Fruit fly (Drosophila melanogaster) whole organism, embryonic: Measurements from ENCODE around the gene CG15142.

Experiments used
- Abd-B ChIP-seq: fragments of 200-800 bp; sonication (Bioruptor generic); optimal IDR thresholded peaks from 2 replicates; lab custom pipeline; 2018; ENCODE audit warnings: missing biosample characterization, mild to moderate bottlenecking, missing genetic modification characterization, moderate library complexity
- B-H1 ChIP-seq: fragments of 200-800 bp; sonication (Bioruptor generic); IDR thresholded peaks from 3 replicates; pipeline ENCODE4 v1.3.6; 2022; ENCODE audit warnings: missing biosample characterization, missing genetic modification characterization
- BEAF-32 ChIP-seq: fragments of 200-800 bp; sonication (Bioruptor generic); optimal IDR thresholded peaks from 3 replicates; lab custom pipeline; 2017; ENCODE audit warnings: missing biosample characterization, missing genetic modification characterization, mild to moderate bottlenecking, moderate library complexity, missing genetic modification reagents
- BtbVII ChIP-seq: fragments of 200-800 bp; sonication (Bioruptor generic); optimal IDR thresholded peaks from 3 replicates; lab custom pipeline; 2017; ENCODE audit warnings: missing biosample characterization, mild to moderate bottlenecking, missing genetic modification characterization
- CG10274 ChIP-seq: fragments of 200-800 bp; sonication (Bioruptor generic); optimal IDR thresholded peaks from 3 replicates; lab custom pipeline; 2017; ENCODE audit warnings: missing biosample characterization, mild to moderate bottlenecking, missing genetic modification characterization
- CG10321 ChIP-seq: fragments of 200-800 bp; sonication (Bioruptor generic); IDR thresholded peaks from 2 replicates; pipeline ENCODE4 v1.3.6; 2022; ENCODE audit warnings: missing biosample characterization, missing genetic modification characterization
- CG11247 ChIP-seq: fragments of 200-800 bp; sonication (Bioruptor generic); IDR thresholded peaks from 2 replicates; pipeline ENCODE4 v1.3.6; 2022; ENCODE audit warnings: missing biosample characterization, missing genetic modification characterization
- CG12391 ChIP-seq: fragments of 200-800 bp; sonication (Bioruptor generic); optimal IDR thresholded peaks from 3 replicates; lab custom pipeline; 2018; ENCODE audit warnings: missing biosample characterization, mild to moderate bottlenecking, missing genetic modification characterization, moderate library complexity
- CG12659 ChIP-seq: fragments of 200-800 bp; sonication (Bioruptor generic); optimal IDR thresholded peaks from 3 replicates; lab custom pipeline; 2017; ENCODE audit warnings: mild to moderate bottlenecking, missing biosample characterization, missing genetic modification reagents, missing genetic modification characterization
- CG14860 ChIP-seq: fragments of 200-800 bp; sonication (Bioruptor generic); IDR thresholded peaks from 3 replicates; pipeline ENCODE4 v1.3.6; 2022; ENCODE audit warnings: missing biosample characterization, missing genetic modification characterization; ENCODE audit not compliant: partially characterized antibody
- CG15514 ChIP-seq: fragments of 200-800 bp; sonication (Bioruptor generic); optimal IDR thresholded peaks from 3 replicates; lab custom pipeline; 2017; ENCODE audit warnings: missing biosample characterization, missing genetic modification characterization, mild to moderate bottlenecking, moderate library complexity, missing genetic modification reagents
- CG17568 ChIP-seq: fragments of 200-800 bp; sonication (Bioruptor generic); optimal IDR thresholded peaks from 2 replicates; lab custom pipeline; 2018; ENCODE audit warnings: missing biosample characterization, mild to moderate bottlenecking, missing genetic modification characterization, moderate library complexity
- CG18599 ChIP-seq: fragments of 200-800 bp; sonication (Bioruptor generic); optimal IDR thresholded peaks from 3 replicates; lab custom pipeline; 2017; ENCODE audit warnings: missing biosample characterization, missing genetic modification characterization, mild to moderate bottlenecking, moderate library complexity, missing genetic modification reagents
- CG18619 ChIP-seq: fragments of 200-800 bp; sonication (Bioruptor generic); optimal IDR thresholded peaks from 3 replicates; lab custom pipeline; 2017; ENCODE audit warnings: missing biosample characterization, mild to moderate bottlenecking, missing genetic modification characterization
- CG2678 ChIP-seq: fragments of 200-800 bp; sonication (Bioruptor generic); optimal IDR thresholded peaks from 3 replicates; lab custom pipeline; 2019; ENCODE audit warnings: missing biosample characterization, mild to moderate bottlenecking, missing genetic modification characterization, moderate library complexity
- CG32532 ChIP-seq: fragments of 200-800 bp; sonication (Bioruptor generic); IDR thresholded peaks from 2 replicates; pipeline ENCODE4 v1.3.6; 2022; ENCODE audit warnings: missing biosample characterization, missing genetic modification characterization
- CG3281 ChIP-seq: fragments of 200-800 bp; sonication (Bioruptor generic); optimal IDR thresholded peaks from 3 replicates; lab custom pipeline; 2017; ENCODE audit warnings: missing biosample characterization, mild to moderate bottlenecking, missing genetic modification characterization
- CG3407 ChIP-seq: fragments of 200-800 bp; sonication (Bioruptor generic); optimal IDR thresholded peaks from 2 replicates; lab custom pipeline; 2018; ENCODE audit warnings: missing biosample characterization, mild to moderate bottlenecking, missing genetic modification characterization
- CG4404 ChIP-seq: fragments of 200-800 bp; sonication (Bioruptor generic); IDR thresholded peaks from 2 replicates; pipeline ENCODE4 v1.3.6; 2022; ENCODE audit warnings: missing biosample characterization, missing genetic modification characterization
- CG6175 ChIP-seq: fragments of 200-800 bp; sonication (Bioruptor generic); IDR thresholded peaks from 3 replicates; pipeline ENCODE4 v1.3.6; 2022; ENCODE audit warnings: missing biosample characterization, missing genetic modification characterization
- CG6254 ChIP-seq: fragments of 200-800 bp; sonication (Bioruptor generic); optimal IDR thresholded peaks from 3 replicates; lab custom pipeline; 2017; ENCODE audit warnings: mild to moderate bottlenecking, missing biosample characterization, missing genetic modification reagents, missing genetic modification characterization
- CG7372 ChIP-seq: fragments of 200-800 bp; sonication (Bioruptor generic); IDR thresholded peaks from 2 replicates; pipeline ENCODE4 v1.3.6; 2022; ENCODE audit warnings: missing biosample characterization, missing genetic modification characterization
- CG7928 ChIP-seq: fragments of 200-800 bp; sonication (Bioruptor generic); optimal IDR thresholded peaks from 2 replicates; lab custom pipeline; 2017; ENCODE audit warnings: missing biosample characterization, mild to moderate bottlenecking, missing genetic modification characterization
- CG8281 ChIP-seq: fragments of 200-800 bp; sonication (Bioruptor generic); optimal IDR thresholded peaks from 2 replicates; lab custom pipeline; 2018; ENCODE audit warnings: missing biosample characterization, mild to moderate bottlenecking, missing genetic modification characterization, moderate library complexity
- CG9932 ChIP-seq: fragments of 200-800 bp; sonication (Bioruptor generic); IDR thresholded peaks from 2 replicates; pipeline ENCODE4 v1.3.6; 2022; ENCODE audit warnings: missing biosample characterization, missing genetic modification characterization
- D19A ChIP-seq: fragments of 200-800 bp; optimal IDR thresholded peaks from 3 replicates; lab custom pipeline; 2019; ENCODE audit warnings: missing biosample characterization, mild to moderate bottlenecking, missing genetic modification characterization, moderate library complexity
- ERR ChIP-seq: fragments of 200-800 bp; sonication (Bioruptor generic); optimal IDR thresholded peaks from 2 replicates; lab custom pipeline; 2016; ENCODE audit warnings: missing biosample characterization, missing genetic modification characterization
- Ets65A ChIP-seq: fragments of 200-800 bp; sonication (Bioruptor generic); peaks from one replicate; lab custom pipeline; 2016; ENCODE audit warnings: missing biosample characterization, missing genetic modification characterization
- Ets97D ChIP-seq: fragments of 200-800 bp; sonication (Bioruptor generic); optimal IDR thresholded peaks from 3 replicates; lab custom pipeline; 2016; ENCODE audit warnings: missing biosample characterization, missing genetic modification characterization
- HmgD ChIP-seq: fragments of 200-800 bp; sonication (Bioruptor generic); optimal IDR thresholded peaks from 3 replicates; lab custom pipeline; 2016; ENCODE audit warnings: missing biosample characterization, missing genetic modification characterization
- MBD-R2 ChIP-seq: fragments of 200-800 bp; sonication (Bioruptor generic); IDR thresholded peaks from 2 replicates; pipeline ENCODE4 v1.3.6; 2022; ENCODE audit warnings: missing biosample characterization, missing genetic modification characterization
- Nf-YA ChIP-seq: fragments of 200-800 bp; sonication (Bioruptor generic); IDR thresholded peaks from 2 replicates; pipeline ENCODE4 v1.3.6; 2022; ENCODE audit warnings: missing biosample characterization, missing genetic modification characterization
- Ssrp ChIP-seq: fragments of 200-800 bp; sonication (Bioruptor generic); optimal IDR thresholded peaks from 2 replicates; lab custom pipeline; 2018; ENCODE audit warnings: missing biosample characterization, mild to moderate bottlenecking, missing genetic modification characterization, moderate library complexity
- abd-A ChIP-seq: fragments of 200-800 bp; sonication (Bioruptor generic); optimal IDR thresholded peaks from 3 replicates; lab custom pipeline; 2019; ENCODE audit warnings: missing biosample characterization, mild to moderate bottlenecking, missing genetic modification characterization, moderate library complexity
- bowl ChIP-seq: fragments of 200-800 bp; sonication (Bioruptor generic); IDR thresholded peaks from 2 replicates; pipeline ENCODE4 v1.3.6; 2022; ENCODE audit warnings: missing biosample characterization, missing genetic modification characterization
- cato ChIP-seq: fragments of 200-800 bp; sonication (Bioruptor generic); optimal IDR thresholded peaks from 2 replicates; lab custom pipeline; 2016; ENCODE audit warnings: missing biosample characterization, missing genetic modification characterization, borderline replicate concordance
- dm ChIP-seq: fragments of 200-800 bp; sonication (Bioruptor generic); optimal IDR thresholded peaks from 3 replicates; lab custom pipeline; 2016; ENCODE audit warnings: missing biosample characterization, missing genetic modification characterization
- gcm ChIP-seq: fragments of 200-800 bp; sonication (Bioruptor generic); optimal IDR thresholded peaks from 2 replicates; lab custom pipeline; 2019; ENCODE audit warnings: missing biosample characterization, mild to moderate bottlenecking, missing genetic modification characterization, moderate library complexity
- gro ChIP-seq: fragments of 200-800 bp; sonication (Bioruptor generic); optimal IDR thresholded peaks from 2 replicates; lab custom pipeline; 2016; ENCODE audit warnings: missing biosample characterization, missing genetic modification characterization
- kay ChIP-seq: fragments of 200-800 bp; sonication (Bioruptor generic); optimal IDR thresholded peaks from 2 replicates; lab custom pipeline; 2016; ENCODE audit warnings: missing biosample characterization, missing genetic modification characterization
- lab ChIP-seq: fragments of 200-800 bp; sonication (Bioruptor generic); optimal IDR thresholded peaks from 3 replicates; lab custom pipeline; 2017; ENCODE audit warnings: missing biosample characterization, missing genetic modification characterization, mild to moderate bottlenecking, moderate library complexity, missing genetic modification reagents
- mirr ChIP-seq: fragments of 200-800 bp; sonication (Bioruptor generic); optimal IDR thresholded peaks from 3 replicates; lab custom pipeline; 2018; ENCODE audit warnings: missing biosample characterization, mild to moderate bottlenecking, missing genetic modification characterization
- oc ChIP-seq: fragments of 200-800 bp; sonication (Bioruptor generic); optimal IDR thresholded peaks from 2 replicates; lab custom pipeline; 2018; ENCODE audit warnings: missing biosample characterization, mild to moderate bottlenecking, missing genetic modification characterization, moderate library complexity
- slbo ChIP-seq: fragments of 200-800 bp; sonication (Bioruptor generic); IDR thresholded peaks from 2 replicates; pipeline ENCODE4 v1.3.6; 2022; ENCODE audit warnings: missing biosample characterization, missing genetic modification characterization
- sqz ChIP-seq: fragments of 200-800 bp; sonication (Bioruptor generic); optimal IDR thresholded peaks from 3 replicates; lab custom pipeline; 2018; ENCODE audit warnings: missing biosample characterization, mild to moderate bottlenecking, missing genetic modification characterization
- stwl ChIP-seq: fragments of 200-800 bp; sonication (Bioruptor generic); optimal IDR thresholded peaks from 3 replicates; lab custom pipeline; 2018; ENCODE audit warnings: missing biosample characterization, mild to moderate bottlenecking, missing genetic modification characterization, moderate library complexity
- tll ChIP-seq, 2 experiments: fragments of 200-800 bp in 1 of 2; fragments of >200 bp in 1 of 2; sonication (Bioruptor generic) in 1 of 2; optimal IDR thresholded peaks; 2 replicates each; lab custom pipeline; 2017 to 2019; ENCODE audit warnings: missing biosample characterization in 2 of 2, missing genetic modification characterization in 2 of 2, mild to moderate bottlenecking in 1 of 2, moderate library complexity in 1 of 2
- vnd ChIP-seq: fragments of 200-800 bp; sonication (Bioruptor generic); IDR thresholded peaks from 3 replicates; pipeline ENCODE4 v1.3.6; 2022; ENCODE audit warnings: missing biosample characterization, missing genetic modification characterization; ENCODE audit not compliant: partially characterized antibody

Gene CG15142

dm6 chr2L:17472582-17473524 lies 25.8 kb downstream of the CG15142 start, which contains the start of gene BicD (continued):
- no peak for TF ChIP-seq abd-A
- TF ChIP-seq Ets97D (GFP tag; lab: Kevin White, UChicago), result peak; percentile 32
- no peak for TF ChIP-seq gro (GFP tag; lab: Kevin White, UChicago)
- no peak for TF ChIP-seq bowl (GFP tag; lab: Robert Waterston, UW)
- TF ChIP-seq CG7928 (GFP tag; lab: Kevin White, UChicago), result peak; percentile 11
- TF ChIP-seq dm (GFP tag; lab: Kevin White, UChicago), result no peak
- no peak for TF ChIP-seq CG32532 (GFP tag; lab: Robert Waterston, UW)
- TF ChIP-seq gcm (GFP tag; lab: Kevin White, UChicago), result no peak
- TF ChIP-seq CG3281 (GFP tag; lab: Kevin White, UChicago), result no peak
- TF ChIP-seq CG11247 (GFP tag; lab: Robert Waterston, UW), result no peak
- TF ChIP-seq lab (GFP tag; lab: Kevin White, UChicago), result peak; percentile 31
- TF ChIP-seq CG3407 (GFP tag; lab: Kevin White, UChicago), result no peak
- TF ChIP-seq CG10274 (GFP tag; lab: Kevin White, UChicago), result no peak
- TF ChIP-seq CG8281 (tag; lab: Kevin White, UChicago), result no peak
- peak; percentile 52; the same call in 2 of the 3 replicates for TF ChIP-seq vnd
- TF ChIP-seq HmgD (GFP tag; lab: Kevin White, UChicago), result no peak
- TF ChIP-seq CG17568 (GFP tag; lab: Kevin White, UChicago), result no peak
- no peak for TF ChIP-seq Ets65A (GFP tag; lab: Kevin White, UChicago)
- peak; percentile 80 for TF ChIP-seq CG12659 (GFP tag; lab: Kevin White, UChicago)
- peak; percentile 72 for TF ChIP-seq BEAF-32 (GFP tag; lab: Kevin White, UChicago)
- TF ChIP-seq mirr (GFP tag; lab: Kevin White, UChicago), result no peak
- TF ChIP-seq sqz (GFP tag; lab: Kevin White, UChicago), result no peak
- TF ChIP-seq Nf-YA (GFP tag; lab: Robert Waterston, UW), result no peak
- TF ChIP-seq Ssrp (tag; lab: Kevin White, UChicago), result no peak
- TF ChIP-seq CG6175 (GFP tag; lab: Robert Waterston, UW), result no peak
- TF ChIP-seq CG18619 (GFP tag; lab: Kevin White, UChicago), result no peak
- no peak for TF ChIP-seq ERR (GFP tag; lab: Kevin White, UChicago)
- TF ChIP-seq CG9932 (GFP tag; lab: Robert Waterston, UW), result peak; percentile 23; the same call in 1 of the 2 replicates
- TF ChIP-seq tll (GFP tag; optimal IDR thresholded peaks at IDR 0.05; lab: Kevin White, UChicago), result no peak
- TF ChIP-seq oc, result no peak
- no peak for TF ChIP-seq CG4404
- peak; percentile 53 for TF ChIP-seq CG12391 (tag; lab: Kevin White, UChicago)
- peak; percentile 74 for TF ChIP-seq CG15514
- no peak for TF ChIP-seq cato (GFP tag; lab: Kevin White, UChicago)
- TF ChIP-seq B-H1, result no peak
- TF ChIP-seq CG14860 (GFP tag; lab: Robert Waterston, UW), result peak; percentile 54
- TF ChIP-seq D19A (tag; lab: Kevin White, UChicago), result no peak
- TF ChIP-seq kay (GFP tag; lab: Kevin White, UChicago), result no peak
- no peak for TF ChIP-seq CG7372
- peak; percentile 39 for TF ChIP-seq Abd-B (GFP tag; lab: Kevin White, UChicago)
- TF ChIP-seq BtbVII (GFP tag; lab: Kevin White, UChicago), result peak; percentile 36
- peak; percentile 79 for TF ChIP-seq stwl (tag; lab: Kevin White, UChicago)
- TF ChIP-seq CG2678 (tag; lab: Kevin White, UChicago), result peak; percentile 29
- TF ChIP-seq MBD-R2 (GFP tag; lab: Robert Waterston, UW), result peak; percentile 52
- TF ChIP-seq slbo (GFP tag; lab: Robert Waterston, UW), result no peak
- peak; percentile 26 for TF ChIP-seq CG18599 (GFP tag; lab: Kevin White, UChicago)
- TF ChIP-seq CG6254 (GFP tag; lab: Kevin White, UChicago), result peak; percentile 7
- no peak for TF ChIP-seq CG10321 (GFP tag; lab: Robert Waterston, UW)
